Worm (Caenorhabditis elegans): ENCODE measurements around the gene F54D11.4.
"Not testable (repeated sequence)": the region's sequence is repeated elsewhere in the genome, so short reads cannot be mapped to it uniquely, and the experiment has no call there.

ce11 chrV:4632808-4633207 is 16.9 kb downstream of the F54D11.4 start:
- peak; percentile 15 for TF ChIP-seq die-1 (tag; optimal IDR thresholded peaks at IDR 0.05)
- not testable (repeated sequence) for TF ChIP-seq dpl-1 (GFP tag; optimal IDR thresholded peaks at IDR 0.05); madf-8 (GFP tag; conservative IDR thresholded peaks at IDR 0.05); tlf-1 (GFP tag; optimal IDR thresholded peaks at IDR 0.05); efl-1 (GFP tag; optimal IDR thresholded peaks at IDR 0.05); F39B2.1 (GFP tag; IDR thresholded peaks at IDR 0.05)
- peak; percentile 68 for TF ChIP-seq nfyb-1 (GFP tag; IDR thresholded peaks at IDR 0.05)
- peak; percentile 78; the same call in 1 of the 2 replicates for TF ChIP-seq cebp-2 (GFP tag; IDR thresholded peaks at IDR 0.05)

Measured in whole organism, young adult.